Worm (Caenorhabditis elegans): ENCODE data around the gene rbc-2.

Gene rbc-2

DNA sequence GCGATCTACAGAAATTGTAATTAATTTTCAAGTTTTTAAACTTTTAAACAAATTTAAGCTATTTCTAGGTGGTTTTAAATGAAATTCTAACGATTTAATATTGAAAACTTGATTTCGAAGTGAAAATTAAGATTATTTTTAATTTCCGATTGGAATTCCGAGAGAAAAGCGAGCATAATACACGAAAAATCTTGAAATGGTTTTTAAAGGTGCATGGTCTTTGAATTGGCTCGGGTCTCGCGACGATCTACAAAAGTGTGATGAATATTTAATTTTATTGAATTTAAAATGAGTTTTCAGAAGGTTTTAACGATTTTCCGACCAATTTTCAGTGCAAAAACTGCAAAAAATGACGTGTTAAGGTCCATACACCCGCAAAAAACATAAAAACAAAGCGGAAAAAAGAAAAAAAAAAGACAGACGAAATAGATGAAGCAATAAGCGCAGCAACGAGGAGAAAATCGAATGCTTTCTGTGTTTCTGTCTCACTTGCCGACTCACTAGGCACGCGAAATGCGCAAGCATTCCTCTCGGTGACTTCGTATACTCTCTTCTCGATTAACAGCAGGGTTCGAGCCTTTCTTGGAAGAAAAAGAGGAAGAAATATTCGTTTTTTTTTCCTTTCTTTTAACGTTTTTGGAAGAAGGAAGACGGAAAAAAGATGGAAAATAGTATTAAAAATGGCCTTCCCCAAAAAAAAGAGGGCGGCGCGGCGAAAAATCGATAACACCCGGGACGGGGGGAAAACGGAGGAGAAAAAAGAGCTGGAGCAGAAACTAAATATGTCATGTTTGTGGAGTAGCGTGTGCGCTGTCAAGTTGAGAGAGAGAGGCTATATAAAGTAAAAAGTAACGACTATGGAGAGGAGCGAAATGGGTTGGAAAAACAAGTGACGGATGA lies 48.1 kb upstream of the rbc-2 start (continued):
- TF ChIP-seq lsl-1 (GFP tag; optimal IDR thresholded peaks at IDR 0.05) (peak; percentile 95), attf-3 (GFP tag; conservative IDR thresholded peaks at IDR 0.05) (no peak), B0336.3 (GFP tag; IDR thresholded peaks at IDR 0.05) (no peak), nfyb-1 (GFP tag; IDR thresholded peaks at IDR 0.05) (peak; percentile 70; the same call in 1 of the 2 replicates), dpff-1 (tag; optimal IDR thresholded peaks at IDR 0.05) (no peak), dox-1 (GFP tag; IDR thresholded peaks at IDR 0.05) (peak; percentile 47), aptf-2 (GFP tag; conservative IDR thresholded peaks at IDR 0.05) (no peak), snpc-1.3 (tag; optimal IDR thresholded peaks at IDR 0.05; ENCODE audit: insufficient read depth) (no peak), B0035.1 (tag; optimal IDR thresholded peaks at IDR 0.05) (no peak), C17E4.6 (GFP tag; IDR thresholded peaks at IDR 0.05) (no peak), ceh-40 (GFP tag; IDR thresholded peaks at IDR 0.05) (no peak)

DNA sequence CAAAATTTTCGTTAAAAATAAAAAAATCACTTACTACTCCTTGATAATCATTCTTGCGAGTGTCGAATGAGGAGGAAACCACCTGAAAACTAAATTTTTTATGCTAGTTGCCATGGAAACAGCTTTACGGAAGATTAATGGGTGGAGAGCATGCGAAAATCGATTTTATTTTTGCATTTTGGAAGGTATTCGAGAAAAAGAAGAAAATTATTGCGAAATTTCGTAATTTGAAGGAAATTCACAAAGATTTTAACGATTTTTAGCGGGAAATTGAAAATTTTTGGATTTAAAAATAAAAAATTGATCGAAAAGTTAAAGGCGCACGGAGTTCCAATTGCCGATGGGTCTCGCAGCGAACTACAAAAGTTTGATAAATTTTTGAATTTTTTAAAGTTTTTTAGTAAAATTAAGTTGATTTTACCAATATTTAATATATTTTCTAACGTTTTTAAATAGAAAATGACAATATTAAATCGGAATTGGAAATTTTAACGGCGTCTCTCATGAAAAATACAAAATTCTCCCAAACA lies 47.2 kb upstream of the rbc-2 start, which contains the start of gene Y54F10AR.1:
Gene Y54F10AR.1, minus strand, starts transcription at position 51 of the 530 bp plus-strand sequence.
- TF ChIP-seq madf-8 (GFP tag; conservative IDR thresholded peaks at IDR 0.05) (peak; percentile 44; the same call in 1 of the 2 replicates), hrde-1 (tag; optimal IDR thresholded peaks at IDR 0.05; ENCODE audit: borderline replicate concordance) (no peak), efl-1 (GFP tag; optimal IDR thresholded peaks at IDR 0.05) (peak; percentile 33), K11D2.4 (GFP tag; IDR thresholded peaks at IDR 0.05) (no peak), T07F8.4 (tag; optimal IDR thresholded peaks at IDR 0.05) (no peak), madf-6 (GFP tag; IDR thresholded peaks at IDR 0.05) (peak; percentile 71; the same call in 1 of the 2 replicates), ceh-91 (GFP tag; IDR thresholded peaks at IDR 0.05) (peak; percentile 34; the same call in 1 of the 2 replicates), F33H1.4 (GFP tag; IDR thresholded peaks at IDR 0.05) (peak; percentile 71)

DNA sequence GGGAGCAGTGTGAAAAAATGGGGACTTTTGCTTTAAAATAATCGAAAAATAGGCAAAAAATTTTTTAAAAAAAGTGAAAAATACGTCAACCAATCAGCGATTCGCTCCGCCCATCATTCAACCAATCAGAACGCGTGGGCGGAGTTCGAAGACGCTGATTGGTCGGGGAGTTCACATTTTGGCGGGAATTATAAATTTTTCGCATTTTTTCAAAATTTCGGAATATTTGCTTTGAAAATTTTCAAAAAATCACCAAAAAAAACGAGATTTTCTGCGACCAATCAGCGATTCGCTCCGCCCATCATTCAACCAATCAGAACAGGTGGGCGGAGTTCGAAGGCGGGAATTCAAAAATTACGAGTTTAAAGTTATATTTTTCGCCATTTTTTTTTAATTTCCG lies 43.9 kb upstream of the rbc-2 start:
- TF ChIP-seq hsf-1 (GFP tag; IDR thresholded peaks at IDR 0.05): no peak
- TF ChIP-seq nfyb-1 (GFP tag; IDR thresholded peaks at IDR 0.05): peak; percentile 87; the same call in 1 of the 2 replicates
- TF ChIP-seq madf-6 (GFP tag; IDR thresholded peaks at IDR 0.05): 0 out of 2 replicates have a peak, but pooled peaks have one; percentile 26

DNA sequence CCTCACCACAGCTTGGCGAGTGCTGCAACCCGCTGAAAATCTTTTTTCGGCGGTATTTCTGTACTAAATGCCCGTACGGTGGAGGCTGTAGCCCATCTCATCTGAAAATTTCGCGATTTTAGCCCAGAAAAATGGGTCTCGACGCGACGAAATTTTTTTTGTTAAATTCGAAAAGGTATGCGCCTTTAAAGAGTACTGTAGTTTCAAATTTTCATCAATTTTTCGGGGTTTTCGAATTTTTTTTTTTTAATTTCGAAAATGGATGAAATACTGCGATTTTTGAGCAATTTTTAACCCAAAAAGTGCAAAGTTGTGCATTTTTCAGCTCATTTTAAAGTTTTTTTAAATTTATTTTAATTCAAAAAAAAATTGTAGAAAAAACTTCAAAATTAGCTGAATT lies 43.0 kb upstream of the rbc-2 start, which contains the start of gene Y54F10AR.2:
Gene Y54F10AR.2, minus strand, starts transcription at position 101 of the 400 bp plus-strand sequence.
- TF ChIP-seq unc-62 (GFP tag; optimal IDR thresholded peaks at IDR 0.05) (no peak), Y95B8A.8 (GFP tag; IDR thresholded peaks at IDR 0.05) (no peak), ztf-26 (tag; optimal IDR thresholded peaks at IDR 0.05) (no peak), nhr-27 (tag; optimal IDR thresholded peaks at IDR 0.05) (no peak), Y53G8AR.9 (GFP tag; conservative IDR thresholded peaks at IDR 0.05) (no peak), egl-18 (GFP tag; IDR thresholded peaks at IDR 0.05) (no peak), egl-44 (GFP tag; IDR thresholded peaks at IDR 0.05) (no peak), Y79H2A.3 (GFP tag; conservative IDR thresholded peaks at IDR 0.05) (no peak), ceh-58 (GFP tag; IDR thresholded peaks at IDR 0.05) (no peak), attf-3 (GFP tag; conservative IDR thresholded peaks at IDR 0.05) (no peak), D2030.7 (GFP tag; IDR thresholded peaks at IDR 0.05) (no peak), K12H6.12 (tag; optimal IDR thresholded peaks at IDR 0.05) (no peak)
